Fruit fly (Drosophila melanogaster) S2 (cell line): ENCODE results near the gene CG5180.

Experiments used
- CG8478 ChIP-seq: fragments of >200 bp; optimal IDR thresholded peaks from 2 replicates; lab custom pipeline; 2018
- CTCF ChIP-seq, 2 experiments: fragments of >200 bp; optimal IDR thresholded peaks; 2 replicates each; lab custom pipeline; 2018

DNA sequence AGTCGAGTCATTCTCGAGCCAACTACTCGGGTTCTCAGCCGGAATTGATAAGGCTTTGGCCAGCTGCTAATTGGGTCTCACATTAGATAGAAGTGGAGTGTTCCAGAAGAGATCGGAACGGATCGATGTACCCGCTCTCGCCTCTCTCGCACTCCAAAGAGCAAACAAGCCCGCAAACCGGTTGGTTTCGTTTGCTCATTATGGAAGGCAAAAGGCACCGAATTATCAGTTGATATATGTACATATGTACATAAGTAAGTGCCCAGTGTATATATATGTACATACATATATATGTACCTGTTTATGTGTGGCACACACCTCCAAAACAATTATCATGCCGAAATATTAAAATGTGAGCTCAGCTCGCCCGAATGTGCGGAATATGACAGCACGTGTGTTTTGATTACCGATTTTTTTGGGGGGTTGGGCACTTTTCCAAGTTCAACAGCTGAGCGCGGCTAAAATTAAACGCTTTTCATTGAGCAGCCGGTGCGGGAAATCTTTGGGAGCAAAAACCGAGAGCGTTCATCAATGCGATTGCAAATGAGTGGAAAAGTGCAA, 1.9 kb upstream of the CG5180 start:
- no peak for TF ChIP-seq CTCF (optimal IDR thresholded peaks at IDR 0.05; lab: Kevin White, UChicago)
- no peak for TF ChIP-seq CG8478 (lab: Kevin White, UChicago)
